Worm (Caenorhabditis elegans) whole organism, late embryonic: ENCODE results near the gene skat-1.

Experiments
- K02D7.2 ChIP-seq: sonication (generic microtip); optimal IDR thresholded peaks from 2 replicates; lab custom pipeline; 2017; ENCODE audit warnings: mild to moderate bottlenecking, missing genetic modification characterization, missing compliant biosample characterization
- K09A11.1 ChIP-seq: sonication (generic microtip); optimal IDR thresholded peaks from 2 replicates; lab custom pipeline; 2017; ENCODE audit warnings: antibody characterized with exemption, mild to moderate bottlenecking, missing genetic modification characterization, missing compliant biosample characterization; ENCODE audit not compliant: insufficient read depth
- T23F11.4 ChIP-seq: fragments of 200-800 bp; sonication (Bioruptor generic); optimal IDR thresholded peaks from 2 replicates; lab custom pipeline; 2018; ENCODE audit warnings: mild to moderate bottlenecking, missing genetic modification characterization, missing compliant biosample characterization
- ceh-14 ChIP-seq: sonication (generic microtip); optimal IDR thresholded peaks from 2 replicates; lab custom pipeline; 2016; ENCODE audit warnings: missing genotype, missing genetic modification characterization, missing compliant biosample characterization
- ceh-18 ChIP-seq: sonication (generic microtip); optimal IDR thresholded peaks from 2 replicates; lab custom pipeline; 2016; ENCODE audit warnings: missing genetic modification characterization, missing compliant biosample characterization
- ceh-2 ChIP-seq: sonication (generic microtip); optimal IDR thresholded peaks from 2 replicates; lab custom pipeline; 2016; ENCODE audit warnings: missing genotype, missing genetic modification characterization, missing compliant biosample characterization
- ceh-30 ChIP-seq: fragments of 150-350 bp; optimal IDR thresholded peaks from 2 replicates; lab custom pipeline; 2014; ENCODE audit warnings: missing biosample characterization, missing genetic modification characterization
- ceh-45 ChIP-seq: fragments of 200-800 bp; sonication (Bioruptor generic); IDR thresholded peaks from 2 replicates; pipeline ENCODE4 v1.3.6; 2022; ENCODE audit warnings: missing genetic modification reagents, missing genetic modification characterization, missing compliant biosample characterization
- ceh-6 ChIP-seq: fragments of 200-800 bp; sonication (Bioruptor generic); optimal IDR thresholded peaks from 2 replicates; lab custom pipeline; 2018; ENCODE audit warnings: mild to moderate bottlenecking, missing genetic modification characterization, missing compliant biosample characterization
- ceh-9 ChIP-seq: sonication (generic microtip); optimal IDR thresholded peaks from 2 replicates; lab custom pipeline; 2016; ENCODE audit warnings: mild to moderate bottlenecking, missing genetic modification characterization, inconsistent platforms, missing compliant biosample characterization
- che-1 ChIP-seq: sonication (generic microtip); optimal IDR thresholded peaks from 2 replicates; lab custom pipeline; 2016; ENCODE audit warnings: mild to moderate bottlenecking, missing genetic modification characterization, missing compliant biosample characterization
- dve-1 ChIP-seq: sonication (generic microtip); optimal IDR thresholded peaks from 2 replicates; lab custom pipeline; 2017; ENCODE audit warnings: antibody characterized with exemption, mild to moderate bottlenecking, missing genetic modification characterization, missing compliant biosample characterization
- elt-4 ChIP-seq: sonication (generic microtip); optimal IDR thresholded peaks from 2 replicates; lab custom pipeline; 2016; ENCODE audit warnings: missing genetic modification characterization, missing compliant biosample characterization
- ets-4 ChIP-seq: sonication (generic microtip); optimal IDR thresholded peaks from 2 replicates; lab custom pipeline; 2016; ENCODE audit warnings: missing genetic modification characterization, missing compliant biosample characterization
- eyg-1 ChIP-seq: sonication (generic microtip); optimal IDR thresholded peaks from 2 replicates; lab custom pipeline; 2016; ENCODE audit warnings: missing genotype, missing genetic modification characterization, missing compliant biosample characterization
- fax-1 ChIP-seq: sonication (generic microtip); optimal IDR thresholded peaks from 2 replicates; lab custom pipeline; 2016; ENCODE audit warnings: missing genotype, missing genetic modification characterization, missing compliant biosample characterization
- fkh-10 ChIP-seq: fragments of 150-350 bp; optimal IDR thresholded peaks from 2 replicates; lab custom pipeline; 2014; ENCODE audit warnings: missing biosample characterization, missing genetic modification reagents, missing genetic modification characterization
- fkh-6 ChIP-seq: sonication (generic microtip); optimal IDR thresholded peaks from 2 replicates; lab custom pipeline; 2016; ENCODE audit warnings: missing genetic modification characterization, missing compliant biosample characterization
- hlh-13 ChIP-seq: fragments of 200-800 bp; sonication (Bioruptor generic); optimal IDR thresholded peaks from 2 replicates; lab custom pipeline; 2018; ENCODE audit warnings: mild to moderate bottlenecking, missing genetic modification characterization, missing compliant biosample characterization
- hlh-15 ChIP-seq: sonication (generic microtip); optimal IDR thresholded peaks from 2 replicates; lab custom pipeline; 2016; ENCODE audit warnings: missing genetic modification characterization, missing compliant biosample characterization
- madf-2 ChIP-seq: sonication (generic microtip); optimal IDR thresholded peaks from 2 replicates; lab custom pipeline; 2017; ENCODE audit warnings: missing genetic modification characterization, missing compliant biosample characterization
- nfya-1 ChIP-seq: sonication (generic microtip); optimal IDR thresholded peaks from 2 replicates; lab custom pipeline; 2017; ENCODE audit warnings: missing genetic modification characterization, mild to moderate bottlenecking, missing compliant biosample characterization, antibody characterized with exemption, moderate library complexity
- nhr-232 ChIP-seq: sonication (generic microtip); optimal IDR thresholded peaks from 2 replicates; lab custom pipeline; 2016; ENCODE audit warnings: missing genetic modification characterization, missing compliant biosample characterization
- npax-4 ChIP-seq: sonication (generic microtip); optimal IDR thresholded peaks from 2 replicates; lab custom pipeline; 2016; ENCODE audit warnings: missing genetic modification characterization, missing compliant biosample characterization
- pag-3 ChIP-seq: sonication (generic microtip); optimal IDR thresholded peaks from 2 replicates; lab custom pipeline; 2016; ENCODE audit warnings: missing compliant biosample characterization, missing genetic modification characterization, borderline replicate concordance
- pat-9 ChIP-seq: fragments of 200-800 bp; sonication (Bioruptor generic); optimal IDR thresholded peaks from 2 replicates; lab custom pipeline; 2018; ENCODE audit warnings: mild to moderate bottlenecking, missing genetic modification characterization, moderate library complexity, missing compliant biosample characterization
- pax-1 ChIP-seq: fragments of 150-350 bp; optimal IDR thresholded peaks from 2 replicates; lab custom pipeline; 2014; ENCODE audit warnings: missing biosample characterization, missing genetic modification characterization
- pha-4 ChIP-seq: fragments of 150-350 bp; optimal IDR thresholded peaks from 2 replicates; lab custom pipeline; 2018; ENCODE audit warnings: missing biosample characterization, missing genetic modification reagents, missing genetic modification characterization
- pqm-1 ChIP-seq: sonication (generic microtip); optimal IDR thresholded peaks from 2 replicates; lab custom pipeline; 2016; ENCODE audit warnings: missing genetic modification characterization, missing compliant biosample characterization
- sdc-2 ChIP-seq: sonication (generic microtip); optimal IDR thresholded peaks from 2 replicates; lab custom pipeline; 2016; ENCODE audit warnings: missing genotype, missing genetic modification characterization, missing compliant biosample characterization
- sox-2 ChIP-seq: fragments of 200-800 bp; sonication (Bioruptor generic); IDR thresholded peaks from 2 replicates; pipeline ENCODE4 v1.3.6; 2022; ENCODE audit warnings: missing genetic modification reagents, missing genetic modification characterization, missing compliant biosample characterization
- sox-4 ChIP-seq: sonication (generic microtip); optimal IDR thresholded peaks from 2 replicates; lab custom pipeline; 2017; ENCODE audit warnings: mild to moderate bottlenecking, missing genetic modification characterization, inconsistent platforms, missing compliant biosample characterization
- tbx-2 ChIP-seq: sonication (generic microtip); optimal IDR thresholded peaks from 2 replicates; lab custom pipeline; 2016; ENCODE audit warnings: missing genetic modification characterization, missing compliant biosample characterization
- ttx-3 ChIP-seq: sonication (generic microtip); optimal IDR thresholded peaks from 2 replicates; lab custom pipeline; 2016; ENCODE audit warnings: missing genetic modification reagents, missing genetic modification characterization, missing compliant biosample characterization
- unc-42 ChIP-seq: sonication (generic microtip); optimal IDR thresholded peaks from 2 replicates; lab custom pipeline; 2016; ENCODE audit warnings: missing genotype, missing genetic modification characterization, missing compliant biosample characterization
- unc-86 ChIP-seq: sonication (generic microtip); optimal IDR thresholded peaks from 2 replicates; lab custom pipeline; 2016; ENCODE audit warnings: missing genetic modification characterization, missing compliant biosample characterization

The skat-1 gene

ce11 chrIII:9035037-9035436 lies 38.5 kb upstream of the skat-1 start:
- TF ChIP-seq npax-4 (no peak), tbx-2 (tag; lab: Kevin White, UChicago) (no peak), madf-2 (tag; lab: Kevin White, UChicago) (no peak), sdc-2 (tag; lab: Kevin White, UChicago) (no peak)

ce11 chrIII:9034133-9034532 lies 37.5 kb upstream of the skat-1 start:
- TF ChIP-seq ceh-14 (no peak), ceh-45 (no peak), ttx-3 (tag; lab: Kevin White, UChicago) (no peak), fax-1 (tag; lab: Kevin White, UChicago) (no peak), pat-9 (no peak), ets-4 (no peak), hlh-15 (no peak), K02D7.2 (tag; lab: Kevin White, UChicago) (no peak), eyg-1 (tag; lab: Kevin White, UChicago) (no peak)

ce11 chrIII:9030818-9031217 lies 34.2 kb upstream of the skat-1 start:
- TF ChIP-seq elt-4 (tag; lab: Kevin White, UChicago) (no peak), ceh-45 (no peak), ceh-2 (tag; lab: Kevin White, UChicago) (no peak), npax-4 (no peak), ttx-3 (tag; lab: Kevin White, UChicago) (no peak), nhr-232 (tag; lab: Kevin White, UChicago) (no peak), T23F11.4 (GFP tag; lab: Kevin White, UChicago) (no peak), ceh-9 (no peak), fkh-10 (GFP tag; lab: Kevin White, UChicago) (no peak), pag-3 (tag; lab: Kevin White, UChicago) (no peak), sox-2 (GFP tag; lab: Robert Waterston, UW) (no peak), hlh-13 (no peak), K02D7.2 (tag; lab: Kevin White, UChicago) (no peak), sox-4 (tag; lab: Kevin White, UChicago) (no peak), unc-86 (tag; lab: Kevin White, UChicago) (no peak)

- TF ChIP-seq pax-1 (no peak), ceh-6 (GFP tag; lab: Kevin White, UChicago) (no peak), ceh-30 (tag; lab: Kevin White, UChicago) (no peak), hlh-15 (no peak), dve-1 (tag; lab: Kevin White, UChicago) (no peak), sox-2 (GFP tag; lab: Robert Waterston, UW) (no peak), ceh-18 (tag; lab: Kevin White, UChicago) (no peak), eyg-1 (tag; lab: Kevin White, UChicago) (no peak), pha-4 (no peak), unc-42 (tag; lab: Kevin White, UChicago) (no peak), ceh-14 (no peak), pag-3 (tag; lab: Kevin White, UChicago) (no peak), nfya-1 (tag; lab: Kevin White, UChicago) (no peak)
These were observed 30.4 kb upstream of the skat-1 start, which contains the start of gene F59B2.13 for ce11 chrIII:9026951-9027350. Gene F59B2.13 (minus strand): TSS chrIII:9027051.

ce11 chrIII:9023601-9024000 lies 27.0 kb upstream of the skat-1 start:
- TF ChIP-seq pqm-1 (tag; lab: Kevin White, UChicago) (no peak), ceh-6 (GFP tag; lab: Kevin White, UChicago) (no peak), ttx-3 (tag; lab: Kevin White, UChicago) (no peak), ets-4 (no peak), che-1 (tag; lab: Kevin White, UChicago) (no peak), sox-2 (GFP tag; lab: Robert Waterston, UW) (no peak), K09A11.1 (tag; lab: Kevin White, UChicago) (no peak), madf-2 (tag; lab: Kevin White, UChicago) (no peak), ceh-2 (tag; lab: Kevin White, UChicago) (no peak), fkh-6 (tag; lab: Kevin White, UChicago) (no peak)
